Fruit fly (Drosophila melanogaster) whole organism, wandering third instar larva: ENCODE results near the gene Pex10.

Experiments
- Abd-B ChIP-seq: fragments of >200 bp; optimal IDR thresholded peaks from 2 replicates; lab custom pipeline; 2017; ENCODE audit warnings: missing biosample characterization, missing genetic modification characterization
- CG32264 ChIP-seq: fragments of 200-800 bp; sonication (Bioruptor generic); optimal IDR thresholded peaks from 2 replicates; lab custom pipeline; 2016; ENCODE audit warnings: missing biosample characterization, missing genetic modification characterization
- CG9705 ChIP-seq: fragments of 200-800 bp; sonication (Bioruptor generic); optimal IDR thresholded peaks from 2 replicates; lab custom pipeline; 2018; ENCODE audit warnings: missing biosample characterization, mild to moderate bottlenecking, missing genetic modification characterization
- CrebA ChIP-seq: fragments of 200-800 bp; sonication (Bioruptor generic); optimal IDR thresholded peaks from 2 replicates; lab custom pipeline; 2016; ENCODE audit warnings: missing biosample characterization, mild to moderate bottlenecking, missing genetic modification characterization, borderline replicate concordance
- Dif ChIP-seq: fragments of 200-275, 200-300 bp; sonication (Bioruptor generic); optimal IDR thresholded peaks from 2 replicates; lab custom pipeline; 2018; ENCODE audit warnings: missing biosample characterization, missing genetic modification characterization; ENCODE audit not compliant: partially characterized antibody
- GATAd ChIP-seq: sonication (Bioruptor generic); optimal IDR thresholded peaks from 2 replicates; lab custom pipeline; 2016; ENCODE audit warnings: missing biosample characterization, missing genetic modification characterization
- HLH106 ChIP-seq: fragments of 200-800 bp; optimal IDR thresholded peaks from 3 replicates; lab custom pipeline; 2019; ENCODE audit warnings: missing biosample characterization, mild to moderate bottlenecking, missing genetic modification characterization, moderate library complexity
- Hnf4 ChIP-seq: fragments of 200-800 bp; sonication (Bioruptor generic); optimal IDR thresholded peaks from 2 replicates; lab custom pipeline; 2016; ENCODE audit warnings: missing biosample characterization, mild to moderate bottlenecking, missing genetic modification characterization
- Hr83 ChIP-seq: fragments of 200-300 bp; sonication (Bioruptor generic); optimal IDR thresholded peaks from 2 replicates; lab custom pipeline; 2016; ENCODE audit warnings: missing biosample characterization, mild to moderate bottlenecking, missing genetic modification characterization, moderate library complexity; ENCODE audit not compliant: poor library complexity, severe bottlenecking
- Jra ChIP-seq: sonication (Bioruptor generic); optimal IDR thresholded peaks from 2 replicates; lab custom pipeline; 2016; ENCODE audit warnings: missing biosample characterization, missing genetic modification characterization
- Myc ChIP-seq: fragments of >200 bp; optimal IDR thresholded peaks from 2 replicates; lab custom pipeline; 2017
- OdsH ChIP-seq: fragments of 200-800 bp; sonication (Bioruptor generic); optimal IDR thresholded peaks from 2 replicates; lab custom pipeline; 2016; ENCODE audit warnings: missing biosample characterization, mild to moderate bottlenecking, missing genetic modification characterization
- Rel ChIP-seq, 2 experiments: fragments of 200-800 bp; sonication (Bioruptor generic) in 1 of 2; optimal IDR thresholded peaks; 2 replicates in 1 of 2; 3 replicates in 1 of 2; lab custom pipeline; 2016 to 2019; ENCODE audit warnings: mild to moderate bottlenecking in 2 of 2, missing biosample characterization in 2 of 2, missing genetic modification characterization in 2 of 2, moderate library complexity in 1 of 2
- Sp1 ChIP-seq: fragments of 200-800 bp; sonication (Bioruptor generic); optimal IDR thresholded peaks from 3 replicates; lab custom pipeline; 2019; ENCODE audit warnings: missing biosample characterization, mild to moderate bottlenecking, missing genetic modification characterization, moderate library complexity
- Vsx2 ChIP-seq: fragments of 200-300, 225-300 bp; sonication (Bioruptor generic); optimal IDR thresholded peaks from 2 replicates; lab custom pipeline; 2018; ENCODE audit warnings: missing biosample characterization, missing genetic modification characterization; ENCODE audit not compliant: partially characterized antibody
- br ChIP-seq: fragments of 200-800 bp; sonication (Bioruptor generic); optimal IDR thresholded peaks from 2 replicates; lab custom pipeline; 2016; ENCODE audit warnings: missing biosample characterization, missing genetic modification characterization
- dmrt93B ChIP-seq: fragments of 200-800 bp; sonication (Bioruptor generic); optimal IDR thresholded peaks from 2 replicates; lab custom pipeline; 2018; ENCODE audit warnings: missing biosample characterization, mild to moderate bottlenecking, missing genetic modification characterization
- ey ChIP-seq: fragments of 200-800 bp; sonication (Bioruptor generic); optimal IDR thresholded peaks from 2 replicates; lab custom pipeline; 2016; ENCODE audit warnings: missing biosample characterization, missing genetic modification characterization
- foxo ChIP-seq, 2 experiments: fragments of 200-800 bp; sonication (Bioruptor generic); optimal IDR thresholded peaks; 2 replicates in 1 of 2; 3 replicates in 1 of 2; lab custom pipeline; 2016 to 2017; ENCODE audit warnings: missing biosample characterization in 2 of 2, missing genetic modification characterization in 2 of 2
- fru ChIP-seq: fragments of 200-800 bp; sonication (Bioruptor generic); optimal IDR thresholded peaks from 3 replicates; lab custom pipeline; 2016; ENCODE audit warnings: missing biosample characterization, mild to moderate bottlenecking, missing genetic modification characterization
- h ChIP-seq: fragments of 200-800 bp; sonication (Bioruptor generic); optimal IDR thresholded peaks from 3 replicates; lab custom pipeline; 2016; ENCODE audit warnings: missing biosample characterization, mild to moderate bottlenecking, missing genetic modification characterization
- jim ChIP-seq: fragments of 175-275, 200-325 bp; sonication (Bioruptor generic); optimal IDR thresholded peaks from 2 replicates; lab custom pipeline; 2016; ENCODE audit warnings: missing biosample characterization, mild to moderate bottlenecking, missing genetic modification characterization
- lola ChIP-seq: fragments of >200 bp; optimal IDR thresholded peaks from 2 replicates; lab custom pipeline; 2017; ENCODE audit warnings: missing biosample characterization, missing genetic modification characterization
- psq ChIP-seq: fragments of 200-800 bp; sonication (Bioruptor generic); optimal IDR thresholded peaks from 3 replicates; lab custom pipeline; 2017; ENCODE audit warnings: missing biosample characterization, mild to moderate bottlenecking, missing genetic modification characterization, moderate library complexity
- rgr ChIP-seq: fragments of 200-800 bp; sonication (Bioruptor generic); optimal IDR thresholded peaks from 3 replicates; lab custom pipeline; 2016; ENCODE audit warnings: missing biosample characterization, mild to moderate bottlenecking, missing genetic modification characterization
- sv ChIP-seq: fragments of 200-800 bp; sonication (Bioruptor generic); optimal IDR thresholded peaks from 3 replicates; lab custom pipeline; 2016; ENCODE audit warnings: missing biosample characterization, missing genetic modification characterization
- usp ChIP-seq: fragments of >200 bp; optimal IDR thresholded peaks from 2 replicates; lab custom pipeline; 2017; ENCODE audit warnings: missing biosample characterization, missing genetic modification characterization
- woc ChIP-seq: sonication (Bioruptor generic); optimal IDR thresholded peaks from 2 replicates; lab custom pipeline; 2016; ENCODE audit warnings: missing biosample characterization, mild to moderate bottlenecking, missing genetic modification characterization

The Pex10 gene

dm6 chr3L:1546349-1547116 lies 11.5 kb upstream of the Pex10 start:
- peak; percentile 39 for TF ChIP-seq psq (GFP tag; lab: Kevin White, UChicago)
- TF ChIP-seq fru (GFP tag; lab: Kevin White, UChicago), result peak; percentile 31
- peak; percentile 87 for TF ChIP-seq Vsx2 (GFP tag; lab: Kevin White, UChicago)
- no peak for TF ChIP-seq dmrt93B (GFP tag; lab: Kevin White, UChicago)
- TF ChIP-seq Myc (lab: Kevin White, UChicago), result no peak
- no peak for TF ChIP-seq Rel (GFP tag; optimal IDR thresholded peaks at IDR 0.05; lab: Kevin White, UChicago)
- TF ChIP-seq Rel (tag; optimal IDR thresholded peaks at IDR 0.05; lab: Kevin White, UChicago), result peak; percentile 66
- TF ChIP-seq CG9705 (GFP tag; lab: Kevin White, UChicago), result no peak
- TF ChIP-seq h, result peak; percentile 11
- peak in 1 of 2 experiments; percentile 36 for TF ChIP-seq foxo (GFP tag; optimal IDR thresholded peaks at IDR 0.05; lab: Kevin White, UChicago)
- peak; percentile 70 for TF ChIP-seq Jra (GFP tag; lab: Kevin White, UChicago)
- TF ChIP-seq Hr83 (GFP tag; lab: Kevin White, UChicago), result peak; percentile 68
- peak; percentile 4 for TF ChIP-seq rgr
- peak; percentile 17 for TF ChIP-seq Dif (GFP tag; lab: Kevin White, UChicago)
- TF ChIP-seq Hnf4 (GFP tag; lab: Kevin White, UChicago), result peak; percentile 35
- peak; percentile 41 for TF ChIP-seq HLH106 (tag; lab: Kevin White, UChicago)
- TF ChIP-seq OdsH, result peak; percentile 49
- no peak for TF ChIP-seq br (GFP tag; lab: Kevin White, UChicago)

dm6 chr3L:1547117-1547507 lies 10.9 kb upstream of the Pex10 start:
- TF ChIP-seq CG9705 (GFP tag; lab: Kevin White, UChicago) (no peak), ey (GFP tag; lab: Kevin White, UChicago) (no peak), Vsx2 (GFP tag; lab: Kevin White, UChicago) (no peak), Rel (GFP tag; optimal IDR thresholded peaks at IDR 0.05; lab: Kevin White, UChicago) (no peak), Rel (tag; optimal IDR thresholded peaks at IDR 0.05; lab: Kevin White, UChicago) (peak; percentile 64), Dif (GFP tag; lab: Kevin White, UChicago) (no peak), Sp1 (GFP tag; lab: Kevin White, UChicago) (no peak)

DNA sequence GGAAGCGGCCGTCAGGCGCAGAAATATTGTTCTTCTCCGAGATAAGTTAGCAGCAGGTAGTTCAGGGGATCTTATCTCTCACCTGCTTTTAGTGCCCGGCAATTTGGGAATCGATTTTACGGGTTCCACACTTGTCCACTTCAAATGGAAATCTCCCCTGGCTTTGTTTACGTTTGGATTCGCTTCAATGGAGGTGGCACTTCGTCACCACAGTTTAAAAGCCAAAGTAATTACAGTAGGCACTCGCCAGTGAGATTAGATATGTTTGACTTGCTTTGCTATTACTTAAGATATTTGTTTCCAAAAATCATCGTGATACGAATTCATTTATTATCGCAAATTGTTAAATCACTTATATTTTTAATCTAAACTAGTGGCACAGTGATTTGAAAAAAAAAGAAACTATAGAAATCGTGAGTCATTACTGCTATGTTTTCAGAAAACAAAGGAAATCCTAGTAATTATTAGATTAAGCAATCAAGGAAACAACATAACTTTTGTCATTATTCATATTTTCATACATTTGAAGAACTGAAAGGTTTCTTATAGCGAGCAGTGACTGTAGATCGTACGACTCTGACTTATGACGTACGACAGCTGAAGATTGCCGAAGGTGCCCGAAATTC lies 9.6 kb upstream of the Pex10 start:
- TF ChIP-seq Hr83 (GFP tag; lab: Kevin White, UChicago) (no peak), rgr (peak; percentile 74), foxo (GFP tag; optimal IDR thresholded peaks at IDR 0.05; lab: Kevin White, UChicago) (peak; percentile 0 to 86), sv (GFP tag; lab: Kevin White, UChicago) (peak; percentile 6), OdsH (peak; percentile 81), ey (GFP tag; lab: Kevin White, UChicago) (peak; percentile 80), psq (GFP tag; lab: Kevin White, UChicago) (peak; percentile 56), br (GFP tag; lab: Kevin White, UChicago) (peak; percentile 82), CrebA (GFP tag; lab: Kevin White, UChicago) (no peak), jim (no peak), CG32264 (GFP tag; lab: Kevin White, UChicago) (peak; percentile 29), Hnf4 (GFP tag; lab: Kevin White, UChicago) (peak; percentile 72), GATAd (GFP tag; lab: Kevin White, UChicago) (no peak), HLH106 (tag; lab: Kevin White, UChicago) (peak; percentile 77), Abd-B (no peak), fru (GFP tag; lab: Kevin White, UChicago) (peak; percentile 92), woc (GFP tag; lab: Kevin White, UChicago) (peak; percentile 56), lola (no peak), CG9705 (GFP tag; lab: Kevin White, UChicago) (peak; percentile 22), usp (GFP tag; lab: Kevin White, UChicago) (no peak), Jra (GFP tag; lab: Kevin White, UChicago) (peak; percentile 66), h (peak; percentile 80), dmrt93B (GFP tag; lab: Kevin White, UChicago) (peak; percentile 61), Rel (GFP tag; optimal IDR thresholded peaks at IDR 0.05; lab: Kevin White, UChicago) (no peak), Rel (tag; optimal IDR thresholded peaks at IDR 0.05; lab: Kevin White, UChicago) (peak; percentile 51), Sp1 (GFP tag; lab: Kevin White, UChicago) (peak; percentile 75)
- TF ChIP-seq, all 38 proteins: peak for 18
